Fruit fly (Drosophila melanogaster): Measurements from ENCODE around the gene lz.

The lz gene

DNA sequence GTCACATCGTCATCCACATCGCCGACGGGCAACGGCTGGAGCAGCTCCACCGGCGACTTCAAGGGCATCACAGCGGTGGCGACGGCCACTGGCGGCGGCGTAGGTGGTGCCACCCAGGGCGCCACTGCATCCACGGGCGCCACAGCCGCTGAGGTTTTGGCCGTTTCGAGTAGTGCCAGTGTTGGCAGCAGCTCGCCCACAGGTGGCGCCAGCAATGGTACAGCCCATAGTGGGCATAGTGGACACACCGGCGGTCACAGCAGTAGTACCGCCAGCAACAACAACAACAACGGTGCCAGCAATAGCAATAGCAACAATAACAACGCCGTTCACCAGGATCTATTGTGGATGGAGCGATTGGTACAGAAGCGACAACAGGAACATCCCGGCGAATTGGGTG, 1.9 kb downstream of the lz start:
- TF ChIP-seq CG15710 (tag; optimal IDR thresholded peaks at IDR 0.05), result no peak
- TF ChIP-seq rn (GFP tag; IDR thresholded peaks at IDR 0.05), result no peak

DNA sequence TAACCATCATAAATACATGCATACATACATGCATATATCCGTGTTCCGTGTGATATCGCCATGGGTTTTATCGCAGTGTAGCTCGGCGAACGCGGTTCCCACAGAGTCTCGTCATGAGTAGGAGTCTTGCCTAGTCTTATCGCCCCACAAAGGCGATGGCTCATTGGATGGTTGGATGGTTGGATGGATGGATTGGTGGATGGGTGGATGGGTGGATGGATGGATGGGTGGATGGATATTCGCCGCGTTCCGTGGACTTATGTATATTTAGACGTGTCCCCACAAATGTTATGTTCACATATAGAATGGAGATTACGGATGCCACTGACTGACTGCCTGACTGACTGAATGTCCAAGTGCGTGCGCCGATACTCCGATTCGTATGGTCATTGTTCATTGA, 6.8 kb downstream of the lz start:
- TF ChIP-seq CG4496 (GFP tag; IDR thresholded peaks at IDR 0.05), result no peak
- no peak for TF ChIP-seq Pif1B (GFP tag; optimal IDR thresholded peaks at IDR 0.05)
- TF ChIP-seq CG13204 (GFP tag; optimal IDR thresholded peaks at IDR 0.05), result no peak
- no peak for TF ChIP-seq CG14655 (GFP tag; optimal IDR thresholded peaks at IDR 0.05)
- no peak for TF ChIP-seq Snoo (tag; optimal IDR thresholded peaks at IDR 0.05)
- TF ChIP-seq D1 (tag; optimal IDR thresholded peaks at IDR 0.05), result no peak
- TF ChIP-seq CG8301 (tag; optimal IDR thresholded peaks at IDR 0.05), result no peak

DNA sequence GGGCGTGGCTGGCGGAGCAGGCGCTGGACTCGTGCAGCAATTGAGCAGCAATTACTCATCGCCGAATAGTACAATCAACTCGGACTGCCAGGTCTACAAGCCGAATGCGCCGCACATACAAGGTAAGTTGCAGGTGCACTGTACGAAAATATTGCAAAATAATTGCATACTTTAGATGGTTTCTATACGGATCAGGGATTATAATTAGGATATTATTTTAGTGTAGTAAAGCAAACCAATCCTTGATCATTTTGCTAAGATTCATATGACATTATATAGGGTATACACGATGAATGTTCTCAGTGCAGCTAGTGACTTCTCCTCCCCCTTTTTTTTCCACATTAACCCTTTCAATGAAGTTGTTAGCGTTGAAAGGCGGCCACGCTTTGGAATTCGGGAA, 11.1 kb downstream of the lz start:
- TF ChIP-seq CG17806 (tag; optimal IDR thresholded peaks at IDR 0.05) (peak; percentile 6), Ets98B (GFP tag; IDR thresholded peaks at IDR 0.05) (no peak), rn (GFP tag; IDR thresholded peaks at IDR 0.05) (no peak), CG8159 (tag; optimal IDR thresholded peaks at IDR 0.05) (peak; percentile 35), EcR (GFP tag; optimal IDR thresholded peaks at IDR 0.05) (no peak), CG14655 (GFP tag; optimal IDR thresholded peaks at IDR 0.05) (peak; percentile 4), CG15710 (tag; optimal IDR thresholded peaks at IDR 0.05) (peak; percentile 15)

DNA sequence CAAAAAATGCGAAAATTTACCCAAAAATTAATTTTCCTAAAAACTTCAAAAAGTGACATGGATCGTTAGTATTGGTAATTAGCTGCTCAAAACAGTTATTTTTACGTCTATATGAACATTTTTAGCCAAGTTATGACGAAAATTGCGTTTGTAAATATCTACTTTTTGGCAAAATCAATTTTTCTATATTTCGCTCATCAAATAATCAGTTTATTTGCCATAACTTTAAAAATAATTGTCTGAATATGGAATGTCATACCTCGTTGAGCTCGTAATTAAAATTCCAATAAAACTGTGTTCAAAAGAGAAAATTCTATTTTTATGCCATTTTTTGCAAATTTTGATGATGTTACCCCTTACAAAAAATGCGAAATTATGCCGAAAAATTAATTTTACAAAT, 12.1 kb downstream of the lz start:
- no peak for TF ChIP-seq CG13204 (GFP tag; optimal IDR thresholded peaks at IDR 0.05)
- TF ChIP-seq CG17806 (tag; optimal IDR thresholded peaks at IDR 0.05), result no peak
- no peak for TF ChIP-seq gl (tag; optimal IDR thresholded peaks at IDR 0.05)
- no peak for TF ChIP-seq CG12605 (GFP tag; IDR thresholded peaks at IDR 0.05)
- TF ChIP-seq CG4496 (GFP tag; IDR thresholded peaks at IDR 0.05), result no peak

DNA sequence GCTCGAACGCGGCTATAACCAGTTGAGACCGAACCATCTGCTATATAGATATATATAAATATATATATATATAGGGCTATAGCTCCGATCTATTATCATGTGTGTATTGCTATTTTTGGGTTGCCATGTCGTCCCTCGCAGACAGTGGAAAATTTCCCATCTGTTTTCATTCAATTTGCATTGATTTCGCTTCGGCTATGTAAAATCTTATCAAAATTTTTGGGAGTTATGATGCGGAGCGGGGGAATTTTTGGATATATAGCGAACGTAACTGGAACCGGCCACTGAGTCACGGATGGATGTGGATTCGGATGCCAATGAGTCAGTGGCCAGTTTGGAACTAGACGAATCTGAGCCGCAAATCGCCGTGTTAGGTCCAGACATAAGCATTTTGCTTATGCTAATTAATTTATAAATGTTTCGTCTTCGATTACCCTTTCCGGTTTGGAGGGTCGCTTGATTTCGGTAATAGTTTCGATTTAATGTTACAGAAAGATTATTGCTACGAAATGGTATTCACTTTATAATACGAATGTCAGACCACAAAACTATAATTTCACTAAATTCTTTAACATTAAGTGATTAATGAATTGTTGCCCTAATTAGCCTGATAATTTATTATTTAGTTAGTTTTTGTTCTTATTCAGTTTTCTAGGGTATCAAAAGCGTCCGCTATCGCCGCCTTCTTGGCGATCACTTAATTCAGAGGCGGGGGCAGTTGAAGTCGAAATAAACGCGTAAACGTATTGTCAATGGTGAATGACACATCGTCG, 13.4 kb downstream of the lz start:
- no peak for TF ChIP-seq CG4496 (GFP tag; IDR thresholded peaks at IDR 0.05)
- no peak for TF ChIP-seq Snoo (tag; optimal IDR thresholded peaks at IDR 0.05)
- TF ChIP-seq CG8301 (tag; optimal IDR thresholded peaks at IDR 0.05), result no peak
- no peak for TF ChIP-seq CG8159 (tag; optimal IDR thresholded peaks at IDR 0.05)
- no peak for TF ChIP-seq CG34367 (tag; optimal IDR thresholded peaks at IDR 0.05)
- no peak for TF ChIP-seq Pif1A (GFP tag; optimal IDR thresholded peaks at IDR 0.05)
- TF ChIP-seq CG32121 (GFP tag; IDR thresholded peaks at IDR 0.05), result no peak
- no peak for TF ChIP-seq CG10348 (GFP tag; IDR thresholded peaks at IDR 0.05)
- TF ChIP-seq D1 (tag; optimal IDR thresholded peaks at IDR 0.05), result no peak
- TF ChIP-seq fd96Ca (GFP tag; IDR thresholded peaks at IDR 0.05), result no peak

DNA sequence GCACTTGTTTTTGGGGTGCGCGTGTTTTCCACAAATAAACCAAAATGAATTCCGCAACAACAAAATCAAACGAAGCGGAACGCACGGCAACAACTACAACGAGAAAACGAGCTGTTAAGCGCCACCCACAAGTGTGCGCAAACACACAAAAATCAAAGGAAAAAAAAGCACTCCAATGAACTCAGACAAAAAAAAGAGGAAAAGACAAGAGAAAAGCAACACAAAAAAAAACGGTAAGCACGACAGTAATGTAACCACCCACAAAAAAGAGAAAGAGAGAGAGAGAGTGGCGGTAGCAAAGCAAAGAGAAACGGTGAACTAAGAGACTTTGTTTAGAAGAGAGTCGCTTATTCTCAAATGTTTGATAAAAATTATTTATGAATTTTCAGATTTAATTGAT, 21.3 kb downstream of the lz start:
- TF ChIP-seq CG13204 (GFP tag; optimal IDR thresholded peaks at IDR 0.05), result peak; percentile 85
- TF ChIP-seq CG8301 (tag; optimal IDR thresholded peaks at IDR 0.05), result peak; percentile 74
- TF ChIP-seq D1 (tag; optimal IDR thresholded peaks at IDR 0.05), result no peak
- TF ChIP-seq CG15710 (tag; optimal IDR thresholded peaks at IDR 0.05), result peak; percentile 78
- TF ChIP-seq CG8159 (tag; optimal IDR thresholded peaks at IDR 0.05), result peak; percentile 71
- TF ChIP-seq CG4496 (GFP tag; IDR thresholded peaks at IDR 0.05), result peak; percentile 99
- peak; percentile 68 for TF ChIP-seq CG9948 (tag; optimal IDR thresholded peaks at IDR 0.05)
- peak; percentile 86 for TF ChIP-seq CG34367 (tag; optimal IDR thresholded peaks at IDR 0.05)
- peak; percentile 92 for TF ChIP-seq fd96Ca (GFP tag; IDR thresholded peaks at IDR 0.05)
- TF ChIP-seq CG17806 (tag; optimal IDR thresholded peaks at IDR 0.05), result peak; percentile 72
- TF ChIP-seq CG10348 (GFP tag; IDR thresholded peaks at IDR 0.05), result no peak
- peak; percentile 90 for TF ChIP-seq rn (GFP tag; IDR thresholded peaks at IDR 0.05)
- peak; percentile 94 for TF ChIP-seq Pif1A (GFP tag; optimal IDR thresholded peaks at IDR 0.05)
- peak; percentile 93 for TF ChIP-seq gl (tag; optimal IDR thresholded peaks at IDR 0.05)
- peak; percentile 99 for TF ChIP-seq CG12605 (GFP tag; IDR thresholded peaks at IDR 0.05)
- TF ChIP-seq CG14655 (GFP tag; optimal IDR thresholded peaks at IDR 0.05), result peak; percentile 82
- peak; percentile 97 for TF ChIP-seq CG32121 (GFP tag; IDR thresholded peaks at IDR 0.05)
- TF ChIP-seq Pif1B (GFP tag; optimal IDR thresholded peaks at IDR 0.05), result peak; percentile 86
- peak; percentile 88 for TF ChIP-seq Snoo (tag; optimal IDR thresholded peaks at IDR 0.05)
- TF ChIP-seq Ets98B (GFP tag; IDR thresholded peaks at IDR 0.05), result peak; percentile 97
- TF ChIP-seq EcR (GFP tag; optimal IDR thresholded peaks at IDR 0.05), result no peak

DNA sequence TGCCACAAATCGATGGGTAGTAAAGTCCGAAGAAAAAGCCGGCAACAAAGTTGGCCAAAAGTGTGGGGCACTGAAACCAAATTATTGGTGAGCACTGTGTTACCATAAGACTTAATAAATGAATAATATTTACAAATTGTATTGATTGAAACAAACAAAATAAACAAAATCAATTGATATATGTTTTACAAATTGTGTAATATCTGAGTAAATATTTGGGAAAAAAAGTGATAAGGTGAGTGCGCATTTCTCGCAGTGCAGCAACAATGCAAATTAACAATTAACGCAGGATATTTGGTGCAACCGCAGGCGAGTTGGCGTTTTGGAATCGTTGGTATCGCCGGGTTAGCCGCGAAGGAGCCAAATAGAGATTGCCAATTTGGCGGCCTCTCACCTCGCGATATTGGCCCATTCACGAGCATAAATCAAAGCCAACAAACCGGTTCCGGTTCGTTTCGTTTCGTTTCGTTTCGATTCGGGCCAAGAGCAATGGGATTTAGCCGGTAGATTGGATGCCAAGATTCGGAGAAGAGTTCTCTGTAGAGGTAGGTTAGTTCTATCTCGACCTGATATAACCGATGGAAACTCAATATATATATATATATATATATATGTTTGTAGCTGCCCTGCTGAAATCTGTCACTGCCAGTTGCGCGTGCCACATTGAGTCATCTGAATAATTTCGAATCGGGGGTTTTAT, 25.7 kb downstream of the lz start:
- TF ChIP-seq CG32121 (GFP tag; IDR thresholded peaks at IDR 0.05), result no peak
- peak; percentile 22 for TF ChIP-seq CG8159 (tag; optimal IDR thresholded peaks at IDR 0.05)
- TF ChIP-seq CG4496 (GFP tag; IDR thresholded peaks at IDR 0.05), result no peak
- peak; percentile 1 for TF ChIP-seq CG9948 (tag; optimal IDR thresholded peaks at IDR 0.05)

Measured in whole organism, pupa.